Fruit fly (Drosophila melanogaster): ENCODE measurements around the gene CG11964.

Gene CG11964

dm6 chr3R:8945502-8946324 is 893 bp upstream of the CG11964 start (continued):
- TF ChIP-seq Atf3 (GFP tag; optimal IDR thresholded peaks at IDR 0.05) = no peak
- peak; percentile 79 for TF ChIP-seq CG11093 (GFP tag; IDR thresholded peaks at IDR 0.05)
- TF ChIP-seq maf-S (GFP tag; optimal IDR thresholded peaks at IDR 0.05) = no peak
- peak; percentile 71 for TF ChIP-seq CG3281 (GFP tag; optimal IDR thresholded peaks at IDR 0.05)
- TF ChIP-seq sc (optimal IDR thresholded peaks at IDR 0.05) = no peak
- peak; percentile 71 for TF ChIP-seq sc (GFP tag; optimal IDR thresholded peaks at IDR 0.05)
- 0 out of 3 replicates have a peak, but pooled peaks have one; percentile 19 for TF ChIP-seq vnd (GFP tag; IDR thresholded peaks at IDR 0.05; ENCODE audit: partially characterized antibody)
- TF ChIP-seq Optix (GFP tag; IDR thresholded peaks at IDR 0.05) = peak; percentile 46; the same call in 1 of the 3 replicates
- peak in 1 of 2 experiments; percentile 93 for TF ChIP-seq Eip74EF (GFP tag; optimal IDR thresholded peaks at IDR 0.05)
- 0 out of 3 replicates have a peak, but pooled peaks have one; percentile 16 for TF ChIP-seq CG14860 (GFP tag; IDR thresholded peaks at IDR 0.05; ENCODE audit: partially characterized antibody)
- peak; percentile 45 for TF ChIP-seq CG18764 (GFP tag; optimal IDR thresholded peaks at IDR 0.05)
- peak; percentile 88 for TF ChIP-seq HLH3B (GFP tag; IDR thresholded peaks at IDR 0.05)
- peak; percentile 36 for TF ChIP-seq CrebB (tag; optimal IDR thresholded peaks at IDR 0.05)
- no peak for TF ChIP-seq dm (GFP tag; optimal IDR thresholded peaks at IDR 0.05)
- peak; percentile 90 for TF ChIP-seq CG11504 (tag; optimal IDR thresholded peaks at IDR 0.05)
- TF ChIP-seq CG2678 (tag; optimal IDR thresholded peaks at IDR 0.05) = peak; percentile 92
- peak; percentile 78 for TF ChIP-seq Rfx (GFP tag; IDR thresholded peaks at IDR 0.05)
- peak; percentile 51; the same call in 1 of the 2 replicates for TF ChIP-seq klu (GFP tag; IDR thresholded peaks at IDR 0.05)
- peak; percentile 33 for TF ChIP-seq CG3838 (GFP tag; optimal IDR thresholded peaks at IDR 0.05)
- no peak for TF ChIP-seq CG1792 (GFP tag; optimal IDR thresholded peaks at IDR 0.05)
- TF ChIP-seq Awh (GFP tag; IDR thresholded peaks at IDR 0.05) = peak; percentile 78
- TF ChIP-seq tup (GFP tag; optimal IDR thresholded peaks at IDR 0.05) = no peak
- TF ChIP-seq CG6689 (GFP tag; IDR thresholded peaks at IDR 0.05) = peak; percentile 89
- peak; percentile 88 for TF ChIP-seq CG17359 (tag; optimal IDR thresholded peaks at IDR 0.05)
- TF ChIP-seq Asciz (GFP tag; optimal IDR thresholded peaks at IDR 0.05) = peak; percentile 75
- TF ChIP-seq CG6791 (GFP tag; IDR thresholded peaks at IDR 0.05; ENCODE audit: partially characterized antibody) = no peak
- peak; percentile 94 for TF ChIP-seq dmrt99B (tag; optimal IDR thresholded peaks at IDR 0.05)
- no peak for TF ChIP-seq CkIIα-i1 (GFP tag; IDR thresholded peaks at IDR 0.05)
- TF ChIP-seq CG11696 (GFP tag; IDR thresholded peaks at IDR 0.05) = 0 out of 2 replicates have a peak, but pooled peaks have one; percentile 35
- peak; percentile 87 for TF ChIP-seq CG10979 (tag; optimal IDR thresholded peaks at IDR 0.05)
- peak; percentile 90 for TF ChIP-seq CG15601 (tag; optimal IDR thresholded peaks at IDR 0.05)
- peak; percentile 43; the same call in 1 of the 3 replicates for TF ChIP-seq knrl (GFP tag; IDR thresholded peaks at IDR 0.05; ENCODE audit: partially characterized antibody)
- peak; percentile 40 for TF ChIP-seq Ravus (GFP tag; IDR thresholded peaks at IDR 0.05)
- no peak for TF ChIP-seq amos (GFP tag; IDR thresholded peaks at IDR 0.05; ENCODE audit: partially characterized antibody)
- peak; percentile 92 for TF ChIP-seq CG31441 (GFP tag; IDR thresholded peaks at IDR 0.05)
- peak; percentile 9 for TF ChIP-seq CG16863 (GFP tag; optimal IDR thresholded peaks at IDR 0.05)
- no peak for TF ChIP-seq Sry-δ (GFP tag; optimal IDR thresholded peaks at IDR 0.05)
- TF ChIP-seq hbn (GFP tag; IDR thresholded peaks at IDR 0.05; ENCODE audit: partially characterized antibody) = no peak
- TF ChIP-seq jigr1 (GFP tag; IDR thresholded peaks at IDR 0.05) = peak; percentile 65
- no peak for TF ChIP-seq disco-r (GFP tag; optimal IDR thresholded peaks at IDR 0.05)
- peak; percentile 24 for TF ChIP-seq CG1603 (tag; optimal IDR thresholded peaks at IDR 0.05)
- TF ChIP-seq CG12299 (tag; optimal IDR thresholded peaks at IDR 0.05) = peak; percentile 85
- TF ChIP-seq HmgZ (tag; optimal IDR thresholded peaks at IDR 0.05) = peak; percentile 62
- TF ChIP-seq Kr (GFP tag; optimal IDR thresholded peaks at IDR 0.05) = no peak
- TF ChIP-seq ro (GFP tag; IDR thresholded peaks at IDR 0.05) = peak; percentile 36; the same call in 1 of the 2 replicates
- TF ChIP-seq CG13775 (GFP tag; optimal IDR thresholded peaks at IDR 0.05) = peak; percentile 60
- peak; percentile 83 for TF ChIP-seq CG17328 (GFP tag; IDR thresholded peaks at IDR 0.05)
- TF ChIP-seq ato (GFP tag; IDR thresholded peaks at IDR 0.05; ENCODE audit: partially characterized antibody) = no peak

Measured in whole organism, embryonic.